Worm (Caenorhabditis elegans) whole organism, L1 larva: ENCODE measurements around the gene fkh-7.

ENCODE experiments used
- ceh-90 ChIP-seq: sonication (generic microtip); optimal IDR thresholded peaks from 2 replicates; lab custom pipeline; 2016; ENCODE audit warnings: missing genetic modification characterization, missing compliant biosample characterization
- egl-27 ChIP-seq, 2 experiments: fragments of 150-350 bp in 1 of 2; sonication (generic microtip); optimal IDR thresholded peaks; 3 replicates each; lab custom pipeline; 2017 to 2018; ENCODE audit warnings: missing biosample characterization in 2 of 2, missing genetic modification characterization in 2 of 2, missing genetic modification reagents in 2 of 2
- nhr-11 ChIP-seq: fragments of 150-350 bp; optimal IDR thresholded peaks from 2 replicates; lab custom pipeline; 2014; ENCODE audit warnings: missing biosample characterization, missing genetic modification characterization
- nhr-76 ChIP-seq: sonication (generic microtip); optimal IDR thresholded peaks from 2 replicates; lab custom pipeline; 2017; ENCODE audit warnings: missing biosample characterization, missing genetic modification characterization
- snpc-4 ChIP-seq: fragments of 150-350 bp; optimal IDR thresholded peaks from 2 replicates; lab custom pipeline; 2014; ENCODE audit warnings: missing biosample characterization, missing genetic modification characterization

DNA sequence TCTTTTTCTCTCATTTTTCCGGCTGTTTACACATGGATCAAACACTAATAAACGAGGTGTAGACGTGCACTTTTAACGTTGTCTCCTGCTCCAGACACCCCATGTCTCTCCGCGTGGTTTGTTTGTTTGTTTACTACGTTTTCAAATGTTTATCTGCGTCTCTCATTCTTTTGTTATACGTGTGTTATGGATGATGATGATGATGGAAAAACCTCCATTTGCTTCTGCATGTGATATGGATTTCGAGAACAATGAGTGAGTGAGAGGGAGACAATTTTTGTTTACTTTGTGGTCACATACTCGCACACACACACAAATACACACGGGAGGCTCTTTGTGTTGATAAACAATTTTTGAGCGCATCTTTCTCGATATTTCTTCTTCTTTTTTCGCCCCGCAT lies 20.0 kb downstream of the fkh-7 start:
- TF ChIP-seq ceh-90 (tag; lab: Kevin White, UChicago) (no peak), egl-27 (tag; optimal IDR thresholded peaks at IDR 0.05; lab: Kevin White, UChicago) (peak in 1 of 2 experiments; percentile 23), nhr-11 (peak; percentile 55), nhr-76 (tag; lab: Kevin White, UChicago) (no peak), snpc-4 (tag; lab: Kevin White, UChicago) (peak; percentile 51)
